Fruit fly (Drosophila melanogaster) whole organism, embryonic: ENCODE results near the gene slp1.
A peak's percentile ranks its signal among the peaks of the same experiment; 100 is the strongest.

ENCODE experiments used
- Aef1 ChIP-seq: fragments of 200-800 bp; sonication (Bioruptor generic); IDR thresholded peaks from 3 replicates; pipeline ENCODE4 v1.3.6; 2022; ENCODE audit warnings: missing biosample characterization, missing genetic modification characterization
- CG10274 ChIP-seq: fragments of 200-800 bp; sonication (Bioruptor generic); optimal IDR thresholded peaks from 3 replicates; lab custom pipeline; 2017; ENCODE audit warnings: missing biosample characterization, mild to moderate bottlenecking, missing genetic modification characterization
- CG10321 ChIP-seq: fragments of 200-800 bp; sonication (Bioruptor generic); IDR thresholded peaks from 2 replicates; pipeline ENCODE4 v1.3.6; 2022; ENCODE audit warnings: missing biosample characterization, missing genetic modification characterization
- CG10565 ChIP-seq: fragments of 200-800 bp; sonication (Bioruptor generic); optimal IDR thresholded peaks from 3 replicates; lab custom pipeline; 2016; ENCODE audit warnings: missing biosample characterization, mild to moderate bottlenecking, missing genetic modification characterization
- CG12155 ChIP-seq: fragments of 200-800 bp; sonication (Bioruptor generic); optimal IDR thresholded peaks from 3 replicates; lab custom pipeline; 2016; ENCODE audit warnings: missing biosample characterization, missing genetic modification characterization
- CG12391 ChIP-seq: fragments of 200-800 bp; sonication (Bioruptor generic); optimal IDR thresholded peaks from 3 replicates; lab custom pipeline; 2018; ENCODE audit warnings: missing biosample characterization, mild to moderate bottlenecking, missing genetic modification characterization, moderate library complexity
- CG13894 ChIP-seq: fragments of 200-800 bp; sonication (Bioruptor generic); optimal IDR thresholded peaks from 3 replicates; lab custom pipeline; 2018; ENCODE audit warnings: missing biosample characterization, mild to moderate bottlenecking, missing genetic modification characterization, moderate library complexity
- CG14050 ChIP-seq: fragments of 200-800 bp; sonication (Bioruptor generic); IDR thresholded peaks from 3 replicates; pipeline ENCODE4 v1.3.6; 2022; ENCODE audit warnings: missing biosample characterization, missing genetic modification characterization
- CG1602 ChIP-seq: fragments of 200-800 bp; sonication (Bioruptor generic); optimal IDR thresholded peaks from 3 replicates; lab custom pipeline; 2016; ENCODE audit warnings: missing biosample characterization, missing genetic modification characterization
- CG17802 ChIP-seq: fragments of 200-800 bp; sonication (Bioruptor generic); optimal IDR thresholded peaks from 2 replicates; lab custom pipeline; 2018; ENCODE audit warnings: missing biosample characterization, mild to moderate bottlenecking, missing genetic modification characterization, moderate library complexity
- CG31224 ChIP-seq: fragments of 200-800 bp; sonication (Bioruptor generic); IDR thresholded peaks from 2 replicates; pipeline ENCODE4 v1.3.6; 2022; ENCODE audit warnings: missing biosample characterization, missing genetic modification characterization
- CG3281 ChIP-seq: fragments of 200-800 bp; sonication (Bioruptor generic); optimal IDR thresholded peaks from 3 replicates; lab custom pipeline; 2017; ENCODE audit warnings: missing biosample characterization, mild to moderate bottlenecking, missing genetic modification characterization
- CG34376 ChIP-seq: fragments of 200-800 bp; sonication (Bioruptor generic); optimal IDR thresholded peaks from 2 replicates; lab custom pipeline; 2018; ENCODE audit warnings: missing biosample characterization, mild to moderate bottlenecking, missing genetic modification characterization
- CG43689 ChIP-seq: fragments of 200-800 bp; sonication (Bioruptor generic); IDR thresholded peaks from 2 replicates; pipeline ENCODE4 v1.3.6; 2022; ENCODE audit warnings: missing biosample characterization, missing genetic modification characterization
- CG4424 ChIP-seq: fragments of 200-800 bp; sonication (Bioruptor generic); optimal IDR thresholded peaks from 3 replicates; lab custom pipeline; 2016; ENCODE audit warnings: missing biosample characterization, missing genetic modification characterization
- CG4707 ChIP-seq: fragments of 200-800 bp; sonication (Bioruptor generic); optimal IDR thresholded peaks from 2 replicates; lab custom pipeline; 2018; ENCODE audit warnings: missing biosample characterization, mild to moderate bottlenecking, missing genetic modification characterization, moderate library complexity
- CG4730 ChIP-seq: fragments of 200-800 bp; sonication (Bioruptor generic); IDR thresholded peaks from 2 replicates; pipeline ENCODE4 v1.3.6; 2022; ENCODE audit warnings: missing biosample characterization, missing genetic modification characterization
- CG6654 ChIP-seq: fragments of 200-800 bp; sonication (Bioruptor generic); optimal IDR thresholded peaks from 2 replicates; lab custom pipeline; 2017; ENCODE audit warnings: missing biosample characterization, mild to moderate bottlenecking, missing genetic modification characterization
- CG6683 ChIP-seq: fragments of 200-800 bp; sonication (Bioruptor generic); optimal IDR thresholded peaks from 2 replicates; lab custom pipeline; 2017; ENCODE audit warnings: missing biosample characterization, mild to moderate bottlenecking, missing genetic modification characterization, missing genetic modification reagents
- CG6689 ChIP-seq: fragments of 200-800 bp; sonication (Bioruptor generic); IDR thresholded peaks from 2 replicates; pipeline ENCODE4 v1.3.6; 2022; ENCODE audit warnings: missing biosample characterization, missing genetic modification characterization
- CG7271 ChIP-seq: fragments of 200-800 bp; sonication (Bioruptor generic); optimal IDR thresholded peaks from 2 replicates; lab custom pipeline; 2018; ENCODE audit warnings: missing biosample characterization, mild to moderate bottlenecking, missing genetic modification characterization, moderate library complexity
- CG9437 ChIP-seq: fragments of 200-800 bp; sonication (Bioruptor generic); optimal IDR thresholded peaks from 2 replicates; lab custom pipeline; 2018; ENCODE audit warnings: missing biosample characterization, mild to moderate bottlenecking, missing genetic modification characterization
- E2f1 ChIP-seq: fragments of 200-800 bp; sonication (Bioruptor generic); IDR thresholded peaks from 2 replicates; pipeline ENCODE4 v1.3.6; 2022; ENCODE audit warnings: missing biosample characterization, missing genetic modification characterization
- Fer2 ChIP-seq: fragments of 200-800 bp; sonication (Bioruptor generic); optimal IDR thresholded peaks from 2 replicates; lab custom pipeline; 2018; ENCODE audit warnings: missing biosample characterization, mild to moderate bottlenecking, missing genetic modification characterization, moderate library complexity
- Gsc ChIP-seq: fragments of 200-800 bp; sonication (Bioruptor generic); IDR thresholded peaks from 2 replicates; pipeline ENCODE4 v1.3.6; 2022; ENCODE audit warnings: missing biosample characterization, missing genetic modification characterization
- Gug ChIP-seq: fragments of 200-800 bp; sonication (Bioruptor generic); IDR thresholded peaks from 4 replicates; pipeline ENCODE4 v1.3.6; 2022; ENCODE audit warnings: missing biosample characterization, missing genetic modification characterization
- HmgD ChIP-seq: fragments of 200-800 bp; sonication (Bioruptor generic); optimal IDR thresholded peaks from 3 replicates; lab custom pipeline; 2016; ENCODE audit warnings: missing biosample characterization, missing genetic modification characterization
- Lhr ChIP-seq: fragments of 200-800 bp; sonication (Bioruptor generic); optimal IDR thresholded peaks from 3 replicates; lab custom pipeline; 2017; ENCODE audit warnings: mild to moderate bottlenecking, missing biosample characterization, missing genetic modification reagents, missing genetic modification characterization
- Lpt ChIP-seq: fragments of >200 bp; optimal IDR thresholded peaks from 2 replicates; lab custom pipeline; 2018; ENCODE audit warnings: missing biosample characterization, missing genetic modification characterization
- Med ChIP-seq: fragments of 200-800 bp; sonication (Bioruptor generic); peaks from one replicate; lab custom pipeline; 2016; ENCODE audit warnings: missing biosample characterization, missing genetic modification characterization, mild to moderate bottlenecking, inconsistent platforms, moderate library complexity
- Mrtf ChIP-seq: fragments of 200-800 bp; sonication (Bioruptor generic); IDR thresholded peaks from 3 replicates; pipeline ENCODE4 v1.3.6; 2022; ENCODE audit warnings: missing biosample characterization, missing genetic modification characterization
- NC2α ChIP-seq: fragments of 200-800 bp; sonication (Bioruptor generic); optimal IDR thresholded peaks from 2 replicates; lab custom pipeline; 2016; ENCODE audit warnings: missing biosample characterization, missing genetic modification characterization
- Pdp1 ChIP-seq, 2 experiments: fragments of 200-800 bp; sonication (Bioruptor generic); optimal IDR thresholded peaks; 3 replicates each; lab custom pipeline; 2016; ENCODE audit warnings: missing biosample characterization in 2 of 2, missing genetic modification characterization in 2 of 2, mild to moderate bottlenecking in 1 of 2, moderate library complexity in 1 of 2
- Ravus ChIP-seq: fragments of 200-800 bp; sonication (Bioruptor generic); IDR thresholded peaks from 2 replicates; pipeline ENCODE4 v1.3.6; 2022; ENCODE audit warnings: missing biosample characterization, missing genetic modification characterization
- Side ChIP-seq: fragments of 200-800 bp; sonication (Bioruptor generic); optimal IDR thresholded peaks from 2 replicates; lab custom pipeline; 2016; ENCODE audit warnings: missing biosample characterization, missing genetic modification characterization
- Sry-β ChIP-seq: fragments of 200-800 bp; sonication (Bioruptor generic); optimal IDR thresholded peaks from 2 replicates; lab custom pipeline; 2018; ENCODE audit warnings: missing biosample characterization, mild to moderate bottlenecking, missing genetic modification characterization, moderate library complexity
- bab2 ChIP-seq: fragments of 200-800 bp; sonication (Bioruptor generic); optimal IDR thresholded peaks from 2 replicates; lab custom pipeline; 2016; ENCODE audit warnings: missing biosample characterization, missing genetic modification characterization
- dan ChIP-seq: fragments of 200-800 bp; sonication (Bioruptor generic); IDR thresholded peaks from 2 replicates; pipeline ENCODE4 v1.3.6; 2022; ENCODE audit warnings: missing biosample characterization, missing genetic modification characterization
- exex ChIP-seq: fragments of 200-800 bp; sonication (Bioruptor generic); optimal IDR thresholded peaks from 4 replicates; lab custom pipeline; 2018; ENCODE audit warnings: missing biosample characterization, mild to moderate bottlenecking, missing genetic modification characterization, moderate library complexity
- grau ChIP-seq: fragments of 200-800 bp; optimal IDR thresholded peaks from 3 replicates; lab custom pipeline; 2019; ENCODE audit warnings: missing biosample characterization, mild to moderate bottlenecking, missing genetic modification characterization, moderate library complexity
- knrl ChIP-seq: fragments of 200-800 bp; sonication (Bioruptor generic); IDR thresholded peaks from 3 replicates; pipeline ENCODE4 v1.3.6; 2022; ENCODE audit warnings: missing biosample characterization, missing genetic modification characterization; ENCODE audit not compliant: partially characterized antibody
- nau ChIP-seq: fragments of 200-800 bp; sonication (Bioruptor generic); optimal IDR thresholded peaks from 3 replicates; lab custom pipeline; 2017; ENCODE audit warnings: missing biosample characterization, mild to moderate bottlenecking, missing genetic modification characterization, missing genetic modification reagents
- nmo ChIP-seq: fragments of 200-800 bp; sonication (Bioruptor generic); optimal IDR thresholded peaks from 2 replicates; lab custom pipeline; 2018; ENCODE audit warnings: missing biosample characterization, mild to moderate bottlenecking, missing genetic modification characterization, moderate library complexity
- pan ChIP-seq, 4 experiments: fragments of >200 bp in 3 of 4; fragments of 200-800 bp in 1 of 4; sonication (Bioruptor generic) in 1 of 4; optimal IDR thresholded peaks in 3 of 4; IDR thresholded peaks in 1 of 4; 2 replicates each; pipeline versions ENCODE4 v1.3.6 to Lab custom; 2017 to 2022; ENCODE audit warnings: missing biosample characterization in 2 of 4, missing genetic modification characterization in 2 of 4, mixed read lengths in 1 of 4
- pita ChIP-seq: fragments of 200-800 bp; sonication (Bioruptor generic); optimal IDR thresholded peaks from 2 replicates; lab custom pipeline; 2017; ENCODE audit warnings: missing biosample characterization, mild to moderate bottlenecking, missing genetic modification characterization
- sens ChIP-seq: fragments of 200-800 bp; sonication (Bioruptor generic); peaks from one replicate; lab custom pipeline; 2016; ENCODE audit warnings: missing biosample characterization, missing genetic modification characterization
- sr ChIP-seq: fragments of 200-800 bp; sonication (Bioruptor generic); IDR thresholded peaks from 3 replicates; pipeline ENCODE4 v1.3.6; 2022; ENCODE audit warnings: missing biosample characterization, missing genetic modification characterization
- tio ChIP-seq: fragments of 200-800 bp; sonication (Bioruptor generic); optimal IDR thresholded peaks from 2 replicates; lab custom pipeline; 2017; ENCODE audit warnings: missing biosample characterization, missing genetic modification characterization, inconsistent platforms
- wdn ChIP-seq: fragments of 200-800 bp; sonication (Bioruptor generic); IDR thresholded peaks from 2 replicates; pipeline ENCODE4 v1.3.6; 2022; ENCODE audit warnings: missing biosample characterization, missing genetic modification characterization

Gene slp1

DNA sequence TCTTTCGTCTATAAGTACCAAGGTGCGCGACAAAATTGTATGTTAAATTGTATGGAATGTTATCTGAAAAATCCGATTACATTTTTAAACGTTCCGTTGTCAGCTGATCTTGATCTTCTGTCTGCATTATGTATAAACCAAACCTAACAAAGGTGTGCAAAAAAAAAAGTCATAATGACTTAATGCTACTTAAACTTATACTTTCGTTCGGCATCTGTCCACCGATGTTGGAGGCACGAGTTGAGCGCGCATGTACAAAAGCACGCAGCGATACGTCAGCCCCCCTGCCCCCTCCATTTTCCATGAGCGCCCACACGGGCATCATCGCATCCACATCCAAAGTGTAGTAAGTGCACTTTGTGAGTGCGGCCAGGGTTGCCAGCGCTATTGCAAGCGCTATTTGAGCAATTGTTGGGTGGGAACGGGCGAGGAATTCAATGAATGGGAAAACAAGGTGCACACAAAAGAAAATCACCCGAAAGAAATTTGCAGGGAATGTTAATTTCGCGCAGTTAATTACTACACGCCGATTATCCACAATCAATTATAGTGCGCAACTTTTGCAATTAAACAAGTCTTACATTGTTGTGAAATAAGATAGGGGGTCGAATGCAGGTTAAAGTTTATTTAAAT, 20.7 kb upstream of the slp1 start (continued):
- TF ChIP-seq CG10274 (GFP tag; lab: Kevin White, UChicago) (peak; percentile 91), NC2α (peak; percentile 97), Aef1 (GFP tag; lab: Robert Waterston, UW) (peak; percentile 95), pan (optimal IDR thresholded peaks at IDR 0.05; lab: Kevin White, UChicago) (no peak), pan (GFP tag; optimal IDR thresholded peaks at IDR 0.05 in 1 of 2, IDR thresholded peaks at IDR 0.05 in 1 of 2) (peak in 1 of 2 experiments; percentile 99), CG43689 (GFP tag; lab: Robert Waterston, UW) (peak; percentile 91), CG34376 (GFP tag; lab: Kevin White, UChicago) (peak; percentile 97), CG13894 (peak; percentile 97), nmo (GFP tag; lab: Kevin White, UChicago) (peak; percentile 99), grau (tag; lab: Kevin White, UChicago) (peak; percentile 97), CG4707 (GFP tag; lab: Kevin White, UChicago) (peak; percentile 96), CG17802 (peak; percentile 93), CG31224 (GFP tag; lab: Robert Waterston, UW) (peak; percentile 94), tio (GFP tag; lab: Kevin White, UChicago) (peak; percentile 92), Med (GFP tag; lab: Kevin White, UChicago) (peak; percentile 100), CG6654 (GFP tag; lab: Kevin White, UChicago) (peak; percentile 92), Sry-β (GFP tag; lab: Kevin White, UChicago) (peak; percentile 77), dan (GFP tag; lab: Robert Waterston, UW) (peak; percentile 83), HmgD (GFP tag; lab: Kevin White, UChicago) (peak; percentile 94), CG3281 (GFP tag; lab: Kevin White, UChicago) (peak; percentile 97), Gsc (GFP tag; lab: Robert Waterston, UW) (peak; percentile 95), wdn (GFP tag; lab: Robert Waterston, UW) (peak; percentile 95), CG6683 (GFP tag; lab: Kevin White, UChicago) (peak; percentile 96), pita (GFP tag; lab: Kevin White, UChicago) (no peak), exex (tag; lab: Kevin White, UChicago) (peak; percentile 89), Lpt (GFP tag; lab: Kevin White, UChicago) (no peak), CG7271 (tag; lab: Kevin White, UChicago) (peak; percentile 89), CG1602 (peak; percentile 95), knrl (GFP tag; lab: Robert Waterston, UW) (0 out of 3 replicates have a peak, but pooled peaks have one; percentile 22), Lhr (peak; percentile 95), Gug (GFP tag; lab: Robert Waterston, UW) (peak; percentile 97), sr (GFP tag; lab: Robert Waterston, UW) (peak; percentile 93; the same call in 2 of the 3 replicates), Fer2 (peak; percentile 96), CG10321 (GFP tag; lab: Robert Waterston, UW) (peak; percentile 82), CG12391 (tag; lab: Kevin White, UChicago) (peak; percentile 98), CG4424 (GFP tag; lab: Kevin White, UChicago) (peak; percentile 97), CG4730 (GFP tag; lab: Robert Waterston, UW) (peak; percentile 96), CG6689 (GFP tag; lab: Robert Waterston, UW) (peak; percentile 98), CG12155 (GFP tag; lab: Kevin White, UChicago) (peak; percentile 95), Side (GFP tag; lab: Kevin White, UChicago) (peak; percentile 98), CG10565 (peak; percentile 93), nau (peak; percentile 99), Mrtf (GFP tag; lab: Robert Waterston, UW) (peak; percentile 97), CG14050 (GFP tag; lab: Robert Waterston, UW) (peak; percentile 96), bab2 (GFP tag; lab: Kevin White, UChicago) (peak; percentile 98), E2f1 (peak; percentile 98), CG9437 (peak; percentile 88), Ravus (GFP tag; lab: Robert Waterston, UW) (peak; percentile 93), sens (GFP tag; lab: Kevin White, UChicago) (peak; percentile 100), Pdp1 (GFP tag; optimal IDR thresholded peaks at IDR 0.05; lab: Kevin White, UChicago) (peak; percentile 97 to 98)
